In the genomic region with DNA sequence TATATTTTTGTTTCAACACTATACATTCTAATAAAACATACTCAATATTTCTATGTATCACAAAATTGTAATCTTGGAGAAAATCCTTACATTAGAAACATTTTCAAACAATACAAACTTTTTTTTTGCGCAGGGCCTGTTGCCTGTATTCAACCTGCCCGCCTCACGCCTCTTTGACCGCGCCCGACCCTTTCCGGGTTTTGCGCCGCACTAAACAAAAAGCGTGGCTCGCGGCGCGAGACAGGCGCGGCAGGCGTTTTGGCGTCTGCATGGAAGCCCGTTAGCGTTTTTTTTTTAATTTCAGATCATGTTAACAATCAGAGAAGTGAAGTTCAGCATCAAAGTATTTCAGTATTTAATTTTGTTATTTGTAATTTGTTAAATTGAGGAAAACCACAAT, we compare ENCODE assay signal across 2 worm cellular contexts.
A peak's percentile ranks its signal among the peaks of the same experiment; 100 is the strongest.
TF ChIP-seq lines count a peak whose summit lies in the region.

No protein-coding gene starts in this region.

TF ChIP-seq in whole organism, L4 larva, 104 proteins besides CTCF, POLR2A, EP300 and RAD21:
- TF ChIP-seq mes-2 (tag; optimal IDR thresholded peaks at IDR 0.05; lab: Kevin White, UChicago; ENCODE audit: poor library complexity, severe bottlenecking): no peak
- TF ChIP-seq lin-39 (tag; optimal IDR thresholded peaks at IDR 0.05; lab: Kevin White, UChicago): no peak
- peak; percentile 69 for TF ChIP-seq set-16 (GFP tag; IDR thresholded peaks at IDR 0.05; lab: Robert Waterston, UW)
- no peak for TF ChIP-seq F10B5.3 (tag; optimal IDR thresholded peaks at IDR 0.05; lab: Kevin White, UChicago)

TF ChIP-seq in whole organism, young adult, 124 proteins besides CTCF, POLR2A, EP300 and RAD21:
- TF ChIP-seq snpc-4 (GFP tag; optimal IDR thresholded peaks at IDR 0.05; lab: Kevin White, UChicago): no peak
- TF ChIP-seq snpc-4 (tag; optimal IDR thresholded peaks at IDR 0.05; lab: Kevin White, UChicago): peak in 1 of 4 experiments; percentile 46
- TF ChIP-seq F55B11.4 (tag; optimal IDR thresholded peaks at IDR 0.05; lab: Kevin White, UChicago; ENCODE audit: borderline replicate concordance, insufficient read depth): no peak
- no peak for TF ChIP-seq bed-2 (GFP tag; IDR thresholded peaks at IDR 0.05; lab: Robert Waterston, UW)
- peak; percentile 84 for TF ChIP-seq zfh-2 (GFP tag; conservative IDR thresholded peaks at IDR 0.05; lab: Robert Waterston, UW)
- TF ChIP-seq aptf-2 (GFP tag; conservative IDR thresholded peaks at IDR 0.05; lab: Robert Waterston, UW): 0 out of 2 replicates have a peak, but pooled peaks have one; percentile 16
